Worm (Caenorhabditis elegans) whole organism, L1 larva: ENCODE measurements around the gene ins-4.

ENCODE experiments used
- C04F5.9 ChIP-seq: sonication (generic microtip); optimal IDR thresholded peaks from 2 replicates; lab custom pipeline; 2016; ENCODE audit warnings: missing genetic modification characterization, missing compliant biosample characterization
- C16A3.4 ChIP-seq: fragments of 150-350 bp; optimal IDR thresholded peaks from 2 replicates; lab custom pipeline; 2014; ENCODE audit warnings: missing biosample characterization, missing genetic modification characterization
- F16B12.6 ChIP-seq: fragments of 150-350 bp; optimal IDR thresholded peaks from 2 replicates; lab custom pipeline; 2014; ENCODE audit warnings: missing biosample characterization, missing genetic modification characterization
- aha-1 ChIP-seq: fragments of 150-350 bp; optimal IDR thresholded peaks from 2 replicates; lab custom pipeline; 2014; ENCODE audit warnings: missing biosample characterization, missing genetic modification characterization
- alr-1 ChIP-seq: fragments of 200-800 bp; sonication (Bioruptor generic); optimal IDR thresholded peaks from 2 replicates; lab custom pipeline; 2018; ENCODE audit warnings: borderline replicate concordance, mild to moderate bottlenecking, missing genetic modification characterization, missing compliant biosample characterization
- aly-2 ChIP-seq: fragments of 150-350 bp; optimal IDR thresholded peaks from 2 replicates; lab custom pipeline; 2014; ENCODE audit warnings: missing biosample characterization, missing genetic modification characterization
- blmp-1 ChIP-seq: fragments of 150-350 bp; optimal IDR thresholded peaks from 2 replicates; lab custom pipeline; 2014; ENCODE audit warnings: missing biosample characterization, missing genetic modification characterization
- ceh-63 ChIP-seq: fragments of 200-800 bp; sonication (Bioruptor generic); optimal IDR thresholded peaks from 2 replicates; lab custom pipeline; 2018; ENCODE audit warnings: mild to moderate bottlenecking, missing genetic modification characterization, missing compliant biosample characterization
- ceh-8 ChIP-seq: fragments of 200-800 bp; sonication (Bioruptor generic); optimal IDR thresholded peaks from 2 replicates; lab custom pipeline; 2018; ENCODE audit warnings: mild to moderate bottlenecking, missing genetic modification characterization, moderate library complexity, missing compliant biosample characterization
- ceh-88 ChIP-seq: fragments of 200-800 bp; sonication (Bioruptor generic); IDR thresholded peaks from 2 replicates; pipeline ENCODE4 v1.3.6; 2022; ENCODE audit warnings: missing genetic modification characterization, missing compliant biosample characterization
- ces-1 ChIP-seq: fragments of 150-350 bp; optimal IDR thresholded peaks from 2 replicates; lab custom pipeline; 2014; ENCODE audit warnings: missing biosample characterization, missing genetic modification reagents, missing genetic modification characterization
- dpl-1 ChIP-seq, 3 experiments: fragments of 150-350 bp in 2 of 3; sonication (generic microtip) in 1 of 3; optimal IDR thresholded peaks; 2 replicates each; lab custom pipeline; 2014 to 2017; ENCODE audit warnings: missing biosample characterization in 3 of 3, missing genetic modification characterization in 3 of 3, missing genetic modification reagents in 3 of 3
- dsc-1 ChIP-seq: sonication (generic microtip); optimal IDR thresholded peaks from 2 replicates; lab custom pipeline; 2016; ENCODE audit warnings: mild to moderate bottlenecking, missing genetic modification characterization, missing compliant biosample characterization
- efl-1 ChIP-seq, 4 experiments: fragments of 150-350 bp; optimal IDR thresholded peaks in 3 of 4; peaks in 1 of 4; 1 replicate in 1 of 4; 2 replicates in 3 of 4; lab custom pipeline; 2014; ENCODE audit warnings: missing biosample characterization in 2 of 4, missing genetic modification characterization in 2 of 4, missing genetic modification reagents in 2 of 4
- efl-3 ChIP-seq: fragments of 200-800 bp; sonication (Bioruptor generic); optimal IDR thresholded peaks from 2 replicates; lab custom pipeline; 2018; ENCODE audit warnings: mild to moderate bottlenecking, missing genetic modification characterization, missing compliant biosample characterization
- egl-13 ChIP-seq: sonication (generic microtip); optimal IDR thresholded peaks from 2 replicates; lab custom pipeline; 2016; ENCODE audit warnings: missing genotype, missing genetic modification reagents, missing genetic modification characterization, missing compliant biosample characterization
- egl-27 ChIP-seq, 2 experiments: fragments of 150-350 bp in 1 of 2; sonication (generic microtip); optimal IDR thresholded peaks; 3 replicates each; lab custom pipeline; 2017 to 2018; ENCODE audit warnings: missing biosample characterization in 2 of 2, missing genetic modification characterization in 2 of 2, missing genetic modification reagents in 2 of 2
- fkh-10 ChIP-seq: sonication (generic microtip); optimal IDR thresholded peaks from 2 replicates; lab custom pipeline; 2017; ENCODE audit warnings: missing biosample characterization, missing genetic modification reagents, missing genetic modification characterization
- fkh-8 ChIP-seq: sonication (generic microtip); optimal IDR thresholded peaks from 2 replicates; lab custom pipeline; 2016; ENCODE audit warnings: mild to moderate bottlenecking, missing genetic modification characterization, missing compliant biosample characterization
- fos-1 ChIP-seq: fragments of 150-350 bp; optimal IDR thresholded peaks from 2 replicates; lab custom pipeline; 2014; ENCODE audit warnings: missing biosample characterization, missing genetic modification characterization
- grh-1 ChIP-seq: fragments of 200-800 bp; sonication (Bioruptor generic); IDR thresholded peaks from 2 replicates; pipeline ENCODE4 v1.3.6; 2022; ENCODE audit warnings: missing genetic modification reagents, missing genetic modification characterization, missing compliant biosample characterization
- irx-1 ChIP-seq: sonication (generic microtip); optimal IDR thresholded peaks from 2 replicates; lab custom pipeline; 2016; ENCODE audit warnings: missing genetic modification characterization, missing compliant biosample characterization
- isw-1 ChIP-seq: fragments of 200-800 bp; sonication (Bioruptor generic); IDR thresholded peaks from 2 replicates; pipeline ENCODE4 v1.3.6; 2022; ENCODE audit warnings: missing genetic modification characterization, missing compliant biosample characterization
- lin-13 ChIP-seq: fragments of 150-350 bp; optimal IDR thresholded peaks from 2 replicates; lab custom pipeline; 2014; ENCODE audit warnings: missing biosample characterization, missing genetic modification reagents, missing genetic modification characterization
- lin-14 ChIP-seq: fragments of 200-800 bp; sonication (Bioruptor generic); optimal IDR thresholded peaks from 2 replicates; lab custom pipeline; 2018; ENCODE audit warnings: mild to moderate bottlenecking, missing genetic modification characterization, moderate library complexity, missing compliant biosample characterization
- lin-35 ChIP-seq, 2 experiments: fragments of 150-350 bp; optimal IDR thresholded peaks; 2 replicates each; lab custom pipeline; 2014; ENCODE audit warnings: missing biosample characterization in 2 of 2, missing genetic modification characterization in 2 of 2, missing genetic modification reagents in 2 of 2
- lin-39 ChIP-seq: fragments of 150-350 bp; optimal IDR thresholded peaks from 2 replicates; lab custom pipeline; 2014; ENCODE audit warnings: missing biosample characterization, missing genetic modification reagents, missing genetic modification characterization
- lsy-2 ChIP-seq, 2 experiments: fragments of 150-350 bp; optimal IDR thresholded peaks; 2 replicates each; lab custom pipeline; 2014; ENCODE audit warnings: missing biosample characterization in 2 of 2, missing genetic modification characterization in 2 of 2
- mab-9 ChIP-seq: fragments of 200-800 bp; sonication (Bioruptor generic); IDR thresholded peaks from 2 replicates; pipeline ENCODE4 v1.3.6; 2022; ENCODE audit warnings: missing genetic modification reagents, missing genetic modification characterization, missing compliant biosample characterization
- mef-2 ChIP-seq: fragments of 150-350 bp; optimal IDR thresholded peaks from 2 replicates; lab custom pipeline; 2014; ENCODE audit warnings: missing biosample characterization, missing genetic modification characterization
- mep-1 ChIP-seq: fragments of 150-350 bp; optimal IDR thresholded peaks from 2 replicates; lab custom pipeline; 2014; ENCODE audit warnings: missing biosample characterization, missing genetic modification characterization
- nhr-11 ChIP-seq: fragments of 150-350 bp; optimal IDR thresholded peaks from 2 replicates; lab custom pipeline; 2014; ENCODE audit warnings: missing biosample characterization, missing genetic modification characterization
- nhr-19 ChIP-seq: fragments of 200-800 bp; sonication (Bioruptor generic); conservative IDR thresholded peaks from 2 replicates; pipeline ENCODE4 v1.3.6; 2022; ENCODE audit warnings: missing genetic modification characterization, missing compliant biosample characterization
- nhr-237 ChIP-seq: fragments of 150-350 bp; optimal IDR thresholded peaks from 2 replicates; lab custom pipeline; 2014; ENCODE audit warnings: missing biosample characterization, missing genetic modification characterization
- nhr-28 ChIP-seq: fragments of 150-350 bp; optimal IDR thresholded peaks from 2 replicates; lab custom pipeline; 2014; ENCODE audit warnings: missing biosample characterization, missing genetic modification characterization
- nhr-47 ChIP-seq: sonication (generic microtip); optimal IDR thresholded peaks from 2 replicates; lab custom pipeline; 2016; ENCODE audit warnings: mild to moderate bottlenecking, missing genetic modification characterization, moderate library complexity, missing compliant biosample characterization
- nhr-71 ChIP-seq: sonication (generic microtip); optimal IDR thresholded peaks from 2 replicates; lab custom pipeline; 2016; ENCODE audit warnings: mild to moderate bottlenecking, missing genetic modification characterization, moderate library complexity, missing compliant biosample characterization
- nhr-76 ChIP-seq: sonication (generic microtip); optimal IDR thresholded peaks from 2 replicates; lab custom pipeline; 2017; ENCODE audit warnings: missing biosample characterization, missing genetic modification characterization
- nhr-77 ChIP-seq: fragments of 150-350 bp; optimal IDR thresholded peaks from 2 replicates; lab custom pipeline; 2014; ENCODE audit warnings: missing biosample characterization, missing genetic modification characterization
- nhr-85 ChIP-seq: sonication (generic microtip); peaks from one replicate; lab custom pipeline; 2016; ENCODE audit warnings: missing genetic modification characterization, inconsistent platforms, missing compliant biosample characterization
- skn-1 ChIP-seq: fragments of 150-350 bp; optimal IDR thresholded peaks from 2 replicates; lab custom pipeline; 2014; ENCODE audit warnings: missing biosample characterization, missing genetic modification characterization
- snpc-4 ChIP-seq: fragments of 150-350 bp; optimal IDR thresholded peaks from 2 replicates; lab custom pipeline; 2014; ENCODE audit warnings: missing biosample characterization, missing genetic modification characterization
- swsn-7 ChIP-seq: sonication (generic microtip); optimal IDR thresholded peaks from 2 replicates; lab custom pipeline; 2016; ENCODE audit warnings: missing genetic modification characterization, missing compliant biosample characterization
- tbx-2 ChIP-seq: sonication (generic microtip); optimal IDR thresholded peaks from 2 replicates; lab custom pipeline; 2016; ENCODE audit warnings: missing genetic modification characterization, missing compliant biosample characterization
- unc-130 ChIP-seq: fragments of 150-350 bp; optimal IDR thresholded peaks from 2 replicates; lab custom pipeline; 2017; ENCODE audit warnings: missing biosample characterization, missing genetic modification characterization, inconsistent platforms
- unc-30 ChIP-seq: sonication (generic microtip); optimal IDR thresholded peaks from 2 replicates; lab custom pipeline; 2017; ENCODE audit warnings: missing biosample characterization, missing genetic modification characterization
- unc-62 ChIP-seq: fragments of 150-350 bp; optimal IDR thresholded peaks from 2 replicates; lab custom pipeline; 2014; ENCODE audit warnings: missing biosample characterization, missing genetic modification reagents, missing genetic modification characterization
- unc-86 ChIP-seq: sonication (generic microtip); optimal IDR thresholded peaks from 2 replicates; lab custom pipeline; 2016; ENCODE audit warnings: missing genetic modification characterization, missing compliant biosample characterization
- xbp-1 ChIP-seq: sonication (generic microtip); optimal IDR thresholded peaks from 2 replicates; lab custom pipeline; 2016; ENCODE audit warnings: missing genetic modification characterization, missing compliant biosample characterization
- zip-4 ChIP-seq: fragments of 200-800 bp; sonication (Bioruptor generic); optimal IDR thresholded peaks from 2 replicates; lab custom pipeline; 2018; ENCODE audit warnings: mild to moderate bottlenecking, missing genetic modification characterization, moderate library complexity, missing compliant biosample characterization
- ztf-11 ChIP-seq, 2 experiments: sonication (generic microtip); optimal IDR thresholded peaks; 2 replicates each; lab custom pipeline; 2016 to 2017; ENCODE audit warnings: missing genetic modification characterization in 2 of 2, missing biosample characterization in 1 of 2, missing compliant biosample characterization in 1 of 2

ins-4 gene

ce11 chrII:5950657-5951056 is 45.5 kb upstream of the ins-4 start:
- TF ChIP-seq grh-1 (GFP tag; lab: Robert Waterston, UW) (no peak), lin-35 (GFP tag; optimal IDR thresholded peaks at IDR 0.05; lab: Kevin White, UChicago) (no peak), efl-3 (GFP tag; lab: Kevin White, UChicago) (no peak), ces-1 (GFP tag; lab: Kevin White, UChicago) (no peak), egl-27 (tag; optimal IDR thresholded peaks at IDR 0.05; lab: Kevin White, UChicago) (no peak), ztf-11 (tag; optimal IDR thresholded peaks at IDR 0.05; lab: Kevin White, UChicago) (no peak), lin-13 (GFP tag; lab: Kevin White, UChicago) (no peak), irx-1 (no peak), C16A3.4 (tag; lab: Kevin White, UChicago) (no peak), blmp-1 (no peak), lin-14 (peak; percentile 55), ceh-63 (GFP tag; lab: Kevin White, UChicago) (peak; percentile 31), tbx-2 (no peak), fkh-10 (GFP tag; lab: Kevin White, UChicago) (peak; percentile 13), mep-1 (tag; lab: Kevin White, UChicago) (no peak), unc-130 (no peak), lin-39 (tag; lab: Kevin White, UChicago) (no peak), F16B12.6 (tag; lab: Kevin White, UChicago) (no peak), skn-1 (tag; lab: Kevin White, UChicago) (no peak), nhr-77 (tag; lab: Kevin White, UChicago) (no peak), mef-2 (no peak), nhr-47 (peak; percentile 28), aly-2 (no peak), dsc-1 (peak; percentile 72), nhr-76 (no peak), dpl-1 (GFP tag; optimal IDR thresholded peaks at IDR 0.05; lab: Kevin White, UChicago) (no peak), fos-1 (tag; lab: Kevin White, UChicago) (no peak), nhr-11 (tag; lab: Kevin White, UChicago) (no peak), nhr-237 (tag; lab: Kevin White, UChicago) (no peak), snpc-4 (no peak), unc-62 (no peak), efl-1 (optimal IDR thresholded peaks at IDR 0.05; lab: Kevin White, UChicago) (no peak), efl-1 (GFP tag; optimal IDR thresholded peaks at IDR 0.05 in 1 of 2; lab: Kevin White, UChicago) (no peak), mab-9 (GFP tag; lab: Robert Waterston, UW) (no peak), unc-30 (tag; lab: Kevin White, UChicago) (no peak), aha-1 (tag; lab: Kevin White, UChicago) (no peak), nhr-85 (no peak)
- TF ChIP-seq, all 84 proteins: peak for 5

DNA sequence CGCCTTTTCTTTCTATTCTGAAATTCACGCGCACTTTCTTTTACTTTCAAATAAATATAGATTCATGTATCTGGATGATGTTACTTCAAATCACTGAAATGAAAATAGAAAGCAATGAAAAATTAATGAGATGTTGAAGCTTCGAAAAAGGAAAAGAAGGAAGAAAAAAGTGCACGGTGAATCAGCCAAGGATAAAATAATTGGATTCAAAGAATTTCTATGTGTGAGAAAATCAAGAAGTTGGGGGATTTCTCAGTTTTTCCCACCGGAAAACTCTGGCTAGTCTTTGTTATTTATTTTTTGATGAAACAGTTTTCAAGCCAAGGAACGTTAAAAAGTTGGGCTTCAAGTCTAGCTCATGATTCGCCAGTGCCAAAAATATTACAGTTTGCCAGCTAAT is 44.4 kb upstream of the ins-4 start:
- TF ChIP-seq aha-1 (tag; lab: Kevin White, UChicago) = no peak
- no peak for TF ChIP-seq ceh-88
- peak; percentile 6 for TF ChIP-seq nhr-71
- TF ChIP-seq egl-13 = peak; percentile 22
- TF ChIP-seq dsc-1 = peak; percentile 20
- TF ChIP-seq snpc-4 = no peak

DNA sequence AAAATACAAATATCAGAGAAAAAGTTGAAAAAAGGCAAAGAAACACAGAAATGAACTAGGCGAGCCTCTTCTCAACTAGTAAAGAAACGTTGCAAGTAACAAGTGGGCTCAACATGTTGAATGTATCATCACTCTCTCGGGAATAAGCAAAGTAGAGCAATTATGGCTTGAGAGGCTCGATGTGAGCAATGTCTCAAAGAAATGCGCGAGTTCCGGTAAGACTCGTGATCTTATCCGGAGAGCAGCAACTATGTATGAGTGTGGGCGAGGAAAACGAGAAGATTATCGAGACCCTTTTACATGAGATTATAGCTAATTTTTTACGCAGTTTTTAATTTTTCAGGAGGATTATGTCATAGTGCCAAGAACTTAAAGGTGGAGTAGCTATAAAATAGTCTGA is 44.0 kb upstream of the ins-4 start:
- TF ChIP-seq unc-86 (tag; lab: Kevin White, UChicago) = peak; percentile 28
- TF ChIP-seq mep-1 (tag; lab: Kevin White, UChicago) = no peak
- peak; percentile 64 for TF ChIP-seq lin-14
- TF ChIP-seq nhr-47 = peak; percentile 57
- peak in 1 of 2 experiments; percentile 27 for TF ChIP-seq lsy-2 (tag; optimal IDR thresholded peaks at IDR 0.05; lab: Kevin White, UChicago)
- TF ChIP-seq swsn-7 (tag; lab: Kevin White, UChicago) = peak; percentile 11
- peak; percentile 73 for TF ChIP-seq dsc-1
- no peak for TF ChIP-seq aly-2
- peak; percentile 28 for TF ChIP-seq ceh-8
- TF ChIP-seq ces-1 (GFP tag; lab: Kevin White, UChicago) = no peak
- TF ChIP-seq aha-1 (tag; lab: Kevin White, UChicago) = no peak
- no peak for TF ChIP-seq lin-13 (GFP tag; lab: Kevin White, UChicago)
- no peak for TF ChIP-seq mef-2
- no peak for TF ChIP-seq nhr-19 (GFP tag; lab: Robert Waterston, UW)
- TF ChIP-seq xbp-1 = no peak
- no peak for TF ChIP-seq nhr-28 (tag; lab: Kevin White, UChicago)
- no peak for TF ChIP-seq nhr-77 (tag; lab: Kevin White, UChicago)
- TF ChIP-seq zip-4 (GFP tag; lab: Kevin White, UChicago) = no peak
- TF ChIP-seq C04F5.9 (tag; lab: Kevin White, UChicago) = no peak
- TF ChIP-seq C16A3.4 (tag; lab: Kevin White, UChicago) = no peak
- no peak for TF ChIP-seq skn-1 (tag; lab: Kevin White, UChicago)
- no peak for TF ChIP-seq alr-1 (tag; lab: Kevin White, UChicago)
- TF ChIP-seq isw-1 (GFP tag; lab: Robert Waterston, UW) = no peak
- TF ChIP-seq fkh-8 (tag; lab: Kevin White, UChicago) = peak; percentile 38
- TF ChIP-seq, all 84 proteins: peak for 8
